Worm (Caenorhabditis elegans) whole organism, young adult: ENCODE measurements around the gene srb-13.

Experiments
- B0035.1 ChIP-seq: sonication (generic microtip); optimal IDR thresholded peaks from 2 replicates; lab custom pipeline; 2016; ENCODE audit warnings: missing genetic modification characterization, mild to moderate bottlenecking, missing compliant biosample characterization, missing genotype, missing genetic modification reagents
- B0261.1 ChIP-seq: sonication (generic microtip); optimal IDR thresholded peaks from 2 replicates; lab custom pipeline; 2016; ENCODE audit warnings: mild to moderate bottlenecking, missing genetic modification characterization, moderate library complexity, missing compliant biosample characterization
- C17E4.6 ChIP-seq: fragments of 200-800 bp; sonication (Bioruptor generic); IDR thresholded peaks from 2 replicates; pipeline ENCODE4 v1.3.6; 2022; ENCODE audit warnings: missing genetic modification reagents, missing genetic modification characterization, missing compliant biosample characterization
- F10E7.11 ChIP-seq: sonication (generic microtip); optimal IDR thresholded peaks from 2 replicates; lab custom pipeline; 2017; ENCODE audit warnings: mild to moderate bottlenecking, missing genetic modification characterization, moderate library complexity, missing compliant biosample characterization
- F22D6.2 ChIP-seq: sonication (generic microtip); optimal IDR thresholded peaks from 2 replicates; lab custom pipeline; 2016; ENCODE audit warnings: mild to moderate bottlenecking, missing genetic modification characterization, missing compliant biosample characterization
- F23B12.7 ChIP-seq: sonication (generic microtip); optimal IDR thresholded peaks from 2 replicates; lab custom pipeline; 2017; ENCODE audit warnings: missing genetic modification characterization, mild to moderate bottlenecking, missing compliant biosample characterization, antibody characterized with exemption, moderate library complexity; ENCODE audit not compliant: insufficient read depth
- F33H1.4 ChIP-seq: fragments of 200-800 bp; sonication (Bioruptor generic); IDR thresholded peaks from 2 replicates; pipeline ENCODE4 v1.3.6; 2022; ENCODE audit warnings: missing genetic modification reagents, missing genetic modification characterization, missing compliant biosample characterization
- F37B4.10 ChIP-seq: fragments of 200-800 bp; sonication (Bioruptor generic); IDR thresholded peaks from 2 replicates; pipeline ENCODE4 v1.3.6; 2022; ENCODE audit warnings: missing genetic modification characterization, missing compliant biosample characterization
- F52B5.7 ChIP-seq: sonication (generic microtip); optimal IDR thresholded peaks from 2 replicates; lab custom pipeline; 2016; ENCODE audit warnings: mild to moderate bottlenecking, missing genetic modification characterization, missing compliant biosample characterization
- K11D2.4 ChIP-seq: fragments of 200-800 bp; sonication (Bioruptor generic); IDR thresholded peaks from 2 replicates; pipeline ENCODE4 v1.3.6; 2022; ENCODE audit warnings: missing genetic modification reagents, missing genetic modification characterization, missing compliant biosample characterization
- Y53G8AR.9 ChIP-seq: fragments of 200-800 bp; sonication (Bioruptor generic); conservative IDR thresholded peaks from 2 replicates; pipeline ENCODE4 v1.3.6; 2022; ENCODE audit warnings: missing genetic modification reagents, missing genetic modification characterization, missing compliant biosample characterization
- Y95B8A.8 ChIP-seq: fragments of 200-800 bp; sonication (Bioruptor generic); IDR thresholded peaks from 2 replicates; pipeline ENCODE4 v1.3.6; 2022; ENCODE audit warnings: missing genetic modification reagents, missing genetic modification characterization, missing compliant biosample characterization
- ZK185.1 ChIP-seq: sonication (generic microtip); optimal IDR thresholded peaks from 2 replicates; lab custom pipeline; 2016; ENCODE audit warnings: mild to moderate bottlenecking, missing genetic modification characterization, missing compliant biosample characterization; ENCODE audit not compliant: poor library complexity, severe bottlenecking
- attf-3 ChIP-seq: fragments of 200-800 bp; sonication (Bioruptor generic); conservative IDR thresholded peaks from 2 replicates; pipeline ENCODE4 v1.3.6; 2022; ENCODE audit warnings: missing genetic modification reagents, missing genetic modification characterization, missing compliant biosample characterization
- attf-5 ChIP-seq: fragments of 200-800 bp; sonication (Bioruptor generic); optimal IDR thresholded peaks from 2 replicates; lab custom pipeline; 2018; ENCODE audit warnings: mild to moderate bottlenecking, missing genetic modification characterization, missing compliant biosample characterization
- cebp-1 ChIP-seq, 2 experiments: fragments of 200-800 bp in 1 of 2; sonication (Bioruptor generic) in 1 of 2; sonication (generic microtip) in 1 of 2; IDR thresholded peaks in 1 of 2; optimal IDR thresholded peaks in 1 of 2; 2 replicates each; pipeline versions ENCODE4 v1.3.6 to Lab custom; 2017 to 2022; ENCODE audit warnings: missing compliant biosample characterization in 2 of 2, missing genetic modification characterization in 2 of 2, mild to moderate bottlenecking in 1 of 2, missing genetic modification reagents in 1 of 2, moderate library complexity in 1 of 2
- ceh-40 ChIP-seq: fragments of 200-800 bp; sonication (Bioruptor generic); IDR thresholded peaks from 2 replicates; pipeline ENCODE4 v1.3.6; 2022; ENCODE audit warnings: missing genetic modification characterization, missing compliant biosample characterization
- dox-1 ChIP-seq: fragments of 200-800 bp; sonication (Bioruptor generic); IDR thresholded peaks from 2 replicates; pipeline ENCODE4 v1.3.6; 2022; ENCODE audit warnings: missing genetic modification reagents, missing genetic modification characterization, missing compliant biosample characterization
- dpff-1 ChIP-seq: sonication (generic microtip); optimal IDR thresholded peaks from 2 replicates; lab custom pipeline; 2017; ENCODE audit warnings: mild to moderate bottlenecking, missing genetic modification characterization, missing compliant biosample characterization
- egl-18 ChIP-seq: fragments of 200-800 bp; sonication (Bioruptor generic); IDR thresholded peaks from 2 replicates; pipeline ENCODE4 v1.3.6; 2022; ENCODE audit warnings: missing genetic modification reagents, missing genetic modification characterization, missing compliant biosample characterization
- egrh-3 ChIP-seq: fragments of 200-800 bp; sonication (Bioruptor generic); IDR thresholded peaks from 2 replicates; pipeline ENCODE4 v1.3.6; 2022; ENCODE audit warnings: missing genetic modification reagents, missing genetic modification characterization, missing compliant biosample characterization
- hlh-12 ChIP-seq: sonication (generic microtip); optimal IDR thresholded peaks from 2 replicates; lab custom pipeline; 2016; ENCODE audit warnings: missing genetic modification characterization, missing compliant biosample characterization
- hmg-1.2 ChIP-seq: fragments of 200-800 bp; sonication (Bioruptor generic); IDR thresholded peaks from 2 replicates; pipeline ENCODE4 v1.3.6; 2022; ENCODE audit warnings: missing genetic modification reagents, missing genetic modification characterization, missing compliant biosample characterization
- lin-35 ChIP-seq, 3 experiments: fragments of 150-350 bp in 2 of 3; sonication (generic microtip) in 1 of 3; optimal IDR thresholded peaks; 2 replicates each; lab custom pipeline; 2014 to 2018; ENCODE audit warnings: missing biosample characterization in 3 of 3, missing genetic modification characterization in 3 of 3, missing genetic modification reagents in 3 of 3
- lin-40 ChIP-seq: sonication (generic microtip); optimal IDR thresholded peaks from 2 replicates; lab custom pipeline; 2016; ENCODE audit warnings: missing genetic modification characterization, mild to moderate bottlenecking, missing compliant biosample characterization, missing genotype, missing genetic modification reagents
- lin-54 ChIP-seq: fragments of 200-800 bp; sonication (Bioruptor generic); optimal IDR thresholded peaks from 2 replicates; lab custom pipeline; 2018; ENCODE audit warnings: mild to moderate bottlenecking, missing genetic modification characterization, missing compliant biosample characterization
- madf-6 ChIP-seq: fragments of 200-800 bp; sonication (Bioruptor generic); IDR thresholded peaks from 2 replicates; pipeline ENCODE4 v1.3.6; 2022; ENCODE audit warnings: missing genetic modification reagents, missing genetic modification characterization, missing compliant biosample characterization
- mcd-1 ChIP-seq: fragments of 200-800 bp; sonication (Bioruptor generic); IDR thresholded peaks from 2 replicates; pipeline ENCODE4 v1.3.6; 2022; ENCODE audit warnings: missing genetic modification reagents, missing genetic modification characterization, missing compliant biosample characterization
- mel-28 ChIP-seq: sonication (generic microtip); optimal IDR thresholded peaks from 2 replicates; lab custom pipeline; 2016; ENCODE audit warnings: borderline replicate concordance, mild to moderate bottlenecking, missing genetic modification characterization, missing compliant biosample characterization
- mes-4 ChIP-seq: sonication (generic microtip); optimal IDR thresholded peaks from 2 replicates; lab custom pipeline; 2016; ENCODE audit warnings: missing genotype, missing genetic modification characterization, missing compliant biosample characterization
- mxl-1 ChIP-seq: sonication (generic microtip); optimal IDR thresholded peaks from 2 replicates; lab custom pipeline; 2016; ENCODE audit warnings: missing genetic modification characterization, missing compliant biosample characterization
- nfyb-1 ChIP-seq: fragments of 200-800 bp; sonication (Bioruptor generic); IDR thresholded peaks from 2 replicates; pipeline ENCODE4 v1.3.6; 2022; ENCODE audit warnings: missing genetic modification reagents, missing genetic modification characterization, missing compliant biosample characterization
- nhr-80 ChIP-seq: sonication (generic microtip); optimal IDR thresholded peaks from 2 replicates; lab custom pipeline; 2016; ENCODE audit warnings: missing genetic modification characterization, missing compliant biosample characterization
- pha-4 ChIP-seq: fragments of 150-350 bp; sonication (generic microtip); optimal IDR thresholded peaks from 2 replicates; lab custom pipeline; 2014; ENCODE audit warnings: missing biosample characterization, missing genetic modification reagents, missing genetic modification characterization
- rcor-1 ChIP-seq: fragments of 200-800 bp; sonication (Bioruptor generic); IDR thresholded peaks from 2 replicates; pipeline ENCODE4 v1.3.6; 2022; ENCODE audit warnings: missing genetic modification reagents, missing genetic modification characterization, missing compliant biosample characterization
- rpc-1 ChIP-seq, 2 experiments: fragments of 150-350 bp in 1 of 2; sonication (generic microtip) in 1 of 2; optimal IDR thresholded peaks; 2 replicates each; lab custom pipeline; 2014 to 2018; ENCODE audit warnings: missing biosample characterization in 1 of 2, missing genetic modification characterization in 1 of 2, missing genetic modification reagents in 1 of 2, missing genotype in 1 of 2
- sea-2 ChIP-seq: fragments of 200-800 bp; sonication (Bioruptor generic); IDR thresholded peaks from 2 replicates; pipeline ENCODE4 v1.3.6; 2022; ENCODE audit warnings: missing genetic modification characterization, missing compliant biosample characterization
- somi-1 ChIP-seq: fragments of 200-800 bp; sonication (Bioruptor generic); optimal IDR thresholded peaks from 2 replicates; lab custom pipeline; 2018; ENCODE audit warnings: mild to moderate bottlenecking, missing genetic modification characterization, missing compliant biosample characterization
- tbp1 ChIP-seq: fragments of 200-800 bp; sonication (Bioruptor generic); optimal IDR thresholded peaks from 2 replicates; lab custom pipeline; 2018; ENCODE audit warnings: mild to moderate bottlenecking, missing genetic modification characterization, missing compliant biosample characterization
- tlf-1 ChIP-seq: fragments of 200-800 bp; sonication (Bioruptor generic); optimal IDR thresholded peaks from 2 replicates; lab custom pipeline; 2018; ENCODE audit warnings: mild to moderate bottlenecking, missing genetic modification characterization, missing compliant biosample characterization
- zim-3 ChIP-seq: sonication (generic microtip); optimal IDR thresholded peaks from 2 replicates; lab custom pipeline; 2017; ENCODE audit warnings: mild to moderate bottlenecking, missing genetic modification characterization, moderate library complexity, missing compliant biosample characterization
- ztf-25 ChIP-seq: fragments of 200-800 bp; sonication (Bioruptor generic); IDR thresholded peaks from 2 replicates; pipeline ENCODE4 v1.3.6; 2022; ENCODE audit warnings: missing genetic modification reagents, missing genetic modification characterization, missing compliant biosample characterization
- ztf-28 ChIP-seq: fragments of 200-800 bp; sonication (Bioruptor generic); IDR thresholded peaks from 2 replicates; pipeline ENCODE4 v1.3.6; 2022; ENCODE audit warnings: missing genetic modification reagents, missing genetic modification characterization, missing compliant biosample characterization
- ztf-3 ChIP-seq: fragments of 200-800 bp; sonication (Bioruptor generic); optimal IDR thresholded peaks from 2 replicates; lab custom pipeline; 2018; ENCODE audit warnings: mild to moderate bottlenecking, missing genetic modification characterization, missing compliant biosample characterization

srb-13 gene

DNA sequence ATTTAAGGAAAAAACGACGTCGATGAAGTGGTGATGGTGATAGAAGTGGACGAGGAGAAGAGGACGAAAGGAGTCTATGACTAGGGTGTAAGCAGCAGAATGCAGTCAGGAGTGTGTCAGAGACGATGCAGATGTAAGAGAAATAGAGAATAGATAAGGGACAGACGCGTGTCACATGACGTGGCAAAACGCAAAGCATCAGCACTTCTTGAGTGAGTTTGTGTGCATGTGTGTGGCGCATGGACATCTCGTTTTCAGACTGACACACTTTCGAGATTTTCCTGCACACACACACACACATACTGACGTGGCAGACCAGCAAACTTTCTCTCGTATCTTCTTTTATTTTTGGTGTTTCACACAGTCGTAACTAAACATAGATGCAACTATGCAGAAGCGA, 25.0 kb upstream of the srb-13 start (continued):
- TF ChIP-seq madf-6 (peak; percentile 20; the same call in 1 of the 2 replicates), tbp1 (GFP tag; lab: Kevin White, UChicago) (peak; percentile 46), egrh-3 (GFP tag; lab: Robert Waterston, UW) (0 out of 2 replicates have a peak, but pooled peaks have one; percentile 11), ceh-40 (no peak), ZK185.1 (tag; lab: Kevin White, UChicago) (peak; percentile 75), pha-4 (tag; lab: Kevin White, UChicago) (no peak), ztf-28 (GFP tag; lab: Robert Waterston, UW) (no peak), dpff-1 (no peak), F22D6.2 (tag; lab: Kevin White, UChicago) (no peak), sea-2 (GFP tag; lab: Robert Waterston, UW) (no peak), B0261.1 (tag; lab: Kevin White, UChicago) (no peak), somi-1 (GFP tag; lab: Kevin White, UChicago) (peak; percentile 55), K11D2.4 (GFP tag; lab: Robert Waterston, UW) (0 out of 2 replicates have a peak, but pooled peaks have one; percentile 50), dox-1 (GFP tag; lab: Robert Waterston, UW) (peak; percentile 52; the same call in 1 of the 2 replicates), mel-28 (tag; lab: Kevin White, UChicago) (no peak), ztf-3 (GFP tag; lab: Kevin White, UChicago) (no peak), attf-5 (GFP tag; lab: Kevin White, UChicago) (peak; percentile 54), cebp-1 (GFP tag; IDR thresholded peaks at IDR 0.05; lab: Robert Waterston, UW) (no peak), cebp-1 (tag; optimal IDR thresholded peaks at IDR 0.05; lab: Kevin White, UChicago) (peak; percentile 81), F52B5.7 (tag; lab: Kevin White, UChicago) (no peak), lin-54 (GFP tag; lab: Kevin White, UChicago) (peak; percentile 20), F10E7.11 (tag; lab: Kevin White, UChicago) (no peak), ztf-25 (GFP tag; lab: Robert Waterston, UW) (no peak), Y53G8AR.9 (GFP tag; lab: Robert Waterston, UW) (peak; percentile 57; the same call in 1 of the 2 replicates), lin-40 (peak; percentile 72), C17E4.6 (no peak), zim-3 (no peak), mes-4 (tag; lab: Kevin White, UChicago) (no peak), nhr-80 (peak; percentile 92), F23B12.7 (tag; lab: Kevin White, UChicago) (no peak), lin-35 (GFP tag; optimal IDR thresholded peaks at IDR 0.05; lab: Kevin White, UChicago) (peak in 1 of 3 experiments; percentile 60), nfyb-1 (no peak; the same call in none of the 2 replicates), egl-18 (no peak), rcor-1 (GFP tag; lab: Robert Waterston, UW) (peak; percentile 42; the same call in 1 of the 2 replicates), hlh-12 (tag; lab: Kevin White, UChicago) (no peak), rpc-1 (optimal IDR thresholded peaks at IDR 0.05; lab: Kevin White, UChicago) (no peak), rpc-1 (tag; optimal IDR thresholded peaks at IDR 0.05; lab: Kevin White, UChicago) (no peak), hmg-1.2 (GFP tag; lab: Robert Waterston, UW) (peak; percentile 74; the same call in 1 of the 2 replicates), tlf-1 (GFP tag; lab: Kevin White, UChicago) (peak; percentile 72), B0035.1 (tag; lab: Kevin White, UChicago) (no peak), mxl-1 (tag; lab: Kevin White, UChicago) (no peak), attf-3 (no peak), Y95B8A.8 (GFP tag; lab: Robert Waterston, UW) (no peak), mcd-1 (GFP tag; lab: Robert Waterston, UW) (peak; percentile 50), F33H1.4 (GFP tag; lab: Robert Waterston, UW) (no peak), F37B4.10 (GFP tag; lab: Robert Waterston, UW) (no peak)
